Worm (Caenorhabditis elegans) whole organism, young adult: ENCODE measurements around the gene tag-293.

Source experiments
- ZK185.1 ChIP-seq: sonication (generic microtip); optimal IDR thresholded peaks from 2 replicates; lab custom pipeline; 2016; ENCODE audit warnings: mild to moderate bottlenecking, missing genetic modification characterization, missing compliant biosample characterization; ENCODE audit not compliant: poor library complexity, severe bottlenecking
- lir-1 ChIP-seq: fragments of 200-800 bp; sonication (Bioruptor generic); conservative IDR thresholded peaks from 2 replicates; pipeline ENCODE4 v1.3.6; 2022; ENCODE audit warnings: missing genetic modification reagents, missing genetic modification characterization, missing compliant biosample characterization
- nhr-120 ChIP-seq: fragments of 200-800 bp; sonication (Bioruptor generic); IDR thresholded peaks from 2 replicates; pipeline ENCODE4 v1.3.6; 2022; ENCODE audit warnings: missing genetic modification characterization, missing compliant biosample characterization

ce11 chrV:7379384-7379783 lies 24.0 kb upstream of the tag-293 start, which contains the start of gene srsx-24:
- TF ChIP-seq lir-1 (GFP tag; lab: Robert Waterston, UW) (no peak), ZK185.1 (tag; lab: Kevin White, UChicago) (no peak), nhr-120 (GFP tag; lab: Robert Waterston, UW) (no peak)
